Fruit fly (Drosophila melanogaster) whole organism, prepupa: ENCODE data around the gene CG15317.
A peak's percentile ranks its signal among the peaks of the same experiment; 100 is the strongest.

Experiments
- Blimp-1 ChIP-seq: fragments of 200-800 bp; sonication (Bioruptor generic); optimal IDR thresholded peaks from 3 replicates; lab custom pipeline; 2017; ENCODE audit warnings: missing biosample characterization, missing genetic modification characterization, mild to moderate bottlenecking, moderate library complexity, missing genetic modification reagents
- CG10669 ChIP-seq: fragments of 200-800 bp; sonication (Bioruptor generic); optimal IDR thresholded peaks from 3 replicates; lab custom pipeline; 2018; ENCODE audit warnings: missing biosample characterization, mild to moderate bottlenecking, missing genetic modification characterization, moderate library complexity
- CG11294 ChIP-seq: fragments of 200-800 bp; sonication (Bioruptor generic); IDR thresholded peaks from 2 replicates; pipeline ENCODE4 v1.3.6; 2022; ENCODE audit warnings: missing biosample characterization, missing genetic modification characterization
- CG11762 ChIP-seq: fragments of 200-800 bp; sonication (Bioruptor generic); optimal IDR thresholded peaks from 3 replicates; lab custom pipeline; 2016; ENCODE audit warnings: missing biosample characterization, missing genetic modification characterization; ENCODE audit not compliant: insufficient read depth
- CG16779 ChIP-seq: fragments of 200-800 bp; sonication (Bioruptor generic); optimal IDR thresholded peaks from 3 replicates; lab custom pipeline; 2017; ENCODE audit warnings: missing biosample characterization, mild to moderate bottlenecking, missing genetic modification characterization
- CG3032 ChIP-seq: fragments of 200-800 bp; optimal IDR thresholded peaks from 2 replicates; lab custom pipeline; 2019; ENCODE audit warnings: missing biosample characterization, mild to moderate bottlenecking, missing genetic modification characterization, moderate library complexity
- CG34406 ChIP-seq: fragments of 200-800 bp; sonication (Bioruptor generic); optimal IDR thresholded peaks from 3 replicates; lab custom pipeline; 2016; ENCODE audit warnings: missing biosample characterization, missing genetic modification characterization
- CG3919 ChIP-seq: fragments of 200-800 bp; sonication (Bioruptor generic); optimal IDR thresholded peaks from 3 replicates; lab custom pipeline; 2016; ENCODE audit warnings: missing biosample characterization, missing genetic modification characterization
- CG4318 ChIP-seq: fragments of 200-800 bp; sonication (Bioruptor generic); optimal IDR thresholded peaks from 3 replicates; lab custom pipeline; 2017; ENCODE audit warnings: missing biosample characterization, mild to moderate bottlenecking, missing genetic modification characterization
- CG6163 ChIP-seq: fragments of 200-800 bp; sonication (Bioruptor generic); IDR thresholded peaks from 3 replicates; pipeline ENCODE4 v1.3.6; 2022; ENCODE audit warnings: missing biosample characterization, missing genetic modification characterization
- CG6276 ChIP-seq: fragments of 200-800 bp; sonication (Bioruptor generic); optimal IDR thresholded peaks from 2 replicates; lab custom pipeline; 2017; ENCODE audit warnings: missing biosample characterization, mild to moderate bottlenecking, missing genetic modification characterization
- CG6808 ChIP-seq: fragments of 200-800 bp; sonication (Bioruptor generic); optimal IDR thresholded peaks from 3 replicates; lab custom pipeline; 2017; ENCODE audit warnings: missing biosample characterization, missing genetic modification characterization, mild to moderate bottlenecking, moderate library complexity, missing genetic modification reagents
- CG6854 ChIP-seq: fragments of 200-800 bp; sonication (Bioruptor generic); optimal IDR thresholded peaks from 2 replicates; lab custom pipeline; 2017; ENCODE audit warnings: missing biosample characterization, mild to moderate bottlenecking, missing genetic modification characterization
- CG7368 ChIP-seq: fragments of 200-800 bp; sonication (Bioruptor generic); optimal IDR thresholded peaks from 3 replicates; lab custom pipeline; 2016; ENCODE audit warnings: missing biosample characterization, missing genetic modification characterization
- CG8119 ChIP-seq: fragments of 200-800 bp; sonication (Bioruptor generic); IDR thresholded peaks from 3 replicates; pipeline ENCODE4 v1.3.6; 2022; ENCODE audit warnings: missing biosample characterization, missing genetic modification characterization
- CG9139 ChIP-seq: fragments of 200-800 bp; sonication (Bioruptor generic); optimal IDR thresholded peaks from 3 replicates; lab custom pipeline; 2017; ENCODE audit warnings: missing biosample characterization, mild to moderate bottlenecking, missing genetic modification characterization
- Eip75B ChIP-seq: fragments of 200-800 bp; sonication (Bioruptor generic); optimal IDR thresholded peaks from 3 replicates; lab custom pipeline; 2016; ENCODE audit warnings: missing biosample characterization, missing genetic modification characterization
- Eip78C ChIP-seq: fragments of 200-800 bp; sonication (Bioruptor generic); peaks from one replicate; lab custom pipeline; 2016; ENCODE audit warnings: missing biosample characterization, missing genetic modification characterization
- Eip93F ChIP-seq: fragments of 200-800 bp; sonication (Bioruptor generic); optimal IDR thresholded peaks from 2 replicates; lab custom pipeline; 2016; ENCODE audit warnings: missing biosample characterization, mild to moderate bottlenecking, missing genetic modification characterization
- Ets21C ChIP-seq: fragments of 200-800 bp; sonication (Bioruptor generic); optimal IDR thresholded peaks from 3 replicates; lab custom pipeline; 2016; ENCODE audit warnings: missing biosample characterization, missing genetic modification characterization
- Ets96B ChIP-seq: fragments of 200-800 bp; optimal IDR thresholded peaks from 2 replicates; lab custom pipeline; 2019; ENCODE audit warnings: missing biosample characterization, mild to moderate bottlenecking, missing genetic modification characterization, moderate library complexity
- Gug ChIP-seq: fragments of 200-800 bp; sonication (Bioruptor generic); IDR thresholded peaks from 2 replicates; pipeline ENCODE4 v1.3.6; 2022; ENCODE audit warnings: missing biosample characterization, missing genetic modification characterization
- Hr38 ChIP-seq: sonication (Bioruptor generic); optimal IDR thresholded peaks from 2 replicates; lab custom pipeline; 2016; ENCODE audit warnings: missing biosample characterization, missing genetic modification characterization
- Hr4 ChIP-seq: fragments of 200-800 bp; sonication (Bioruptor generic); optimal IDR thresholded peaks from 3 replicates; lab custom pipeline; 2016; ENCODE audit warnings: missing biosample characterization, missing genetic modification characterization
- Met ChIP-seq: fragments of 200-800 bp; sonication (Bioruptor generic); optimal IDR thresholded peaks from 3 replicates; lab custom pipeline; 2016; ENCODE audit warnings: missing biosample characterization, missing genetic modification characterization
- OdsH ChIP-seq: fragments of 200-800 bp; sonication (Bioruptor generic); optimal IDR thresholded peaks from 3 replicates; lab custom pipeline; 2016; ENCODE audit warnings: missing biosample characterization, missing genetic modification characterization
- Smox ChIP-seq: fragments of 200-800 bp; sonication (Bioruptor generic); optimal IDR thresholded peaks from 3 replicates; lab custom pipeline; 2016; ENCODE audit warnings: missing biosample characterization, missing genetic modification characterization
- Sox102F ChIP-seq: fragments of 200-800 bp; sonication (Bioruptor generic); optimal IDR thresholded peaks from 2 replicates; lab custom pipeline; 2016; ENCODE audit warnings: missing biosample characterization, mild to moderate bottlenecking, missing genetic modification characterization
- Sox15 ChIP-seq: fragments of 200-800 bp; sonication (Bioruptor generic); optimal IDR thresholded peaks from 3 replicates; lab custom pipeline; 2016; ENCODE audit warnings: missing biosample characterization, missing genetic modification characterization
- achi ChIP-seq: fragments of 200-800 bp; sonication (Bioruptor generic); optimal IDR thresholded peaks from 3 replicates; lab custom pipeline; 2016; ENCODE audit warnings: missing biosample characterization, missing genetic modification characterization
- acj6 ChIP-seq: fragments of 200-800 bp; sonication (Bioruptor generic); optimal IDR thresholded peaks from 3 replicates; lab custom pipeline; 2016; ENCODE audit warnings: missing biosample characterization, missing genetic modification characterization
- cyc ChIP-seq: fragments of 200-800 bp; sonication (Bioruptor generic); optimal IDR thresholded peaks from 3 replicates; lab custom pipeline; 2016; ENCODE audit warnings: missing biosample characterization, missing genetic modification characterization
- dac ChIP-seq: fragments of 200-800 bp; sonication (Bioruptor generic); optimal IDR thresholded peaks from 2 replicates; lab custom pipeline; 2017; ENCODE audit warnings: missing biosample characterization, mild to moderate bottlenecking, missing genetic modification characterization
- dsx ChIP-seq: fragments of 200-800 bp; optimal IDR thresholded peaks from 3 replicates; lab custom pipeline; 2019; ENCODE audit warnings: missing biosample characterization, mild to moderate bottlenecking, missing genetic modification characterization, moderate library complexity; ENCODE audit not compliant: poor library complexity, severe bottlenecking
- eg ChIP-seq: fragments of 200-800 bp; sonication (Bioruptor generic); IDR thresholded peaks from 3 replicates; pipeline ENCODE4 v1.3.6; 2022; ENCODE audit warnings: missing biosample characterization, missing genetic modification characterization
- esn ChIP-seq: fragments of 200-800 bp; sonication (Bioruptor generic); optimal IDR thresholded peaks from 2 replicates; lab custom pipeline; 2016; ENCODE audit warnings: missing biosample characterization, mild to moderate bottlenecking, missing genetic modification characterization, moderate library complexity
- fd59A ChIP-seq: fragments of 200-800 bp; sonication (Bioruptor generic); optimal IDR thresholded peaks from 2 replicates; lab custom pipeline; 2017; ENCODE audit warnings: missing biosample characterization, mild to moderate bottlenecking, missing genetic modification characterization, missing genetic modification reagents
- fd85E ChIP-seq: fragments of 200-800 bp; sonication (Bioruptor generic); optimal IDR thresholded peaks from 3 replicates; lab custom pipeline; 2016; ENCODE audit warnings: missing biosample characterization, missing genetic modification characterization
- net ChIP-seq: fragments of 200-800 bp; sonication (Bioruptor generic); optimal IDR thresholded peaks from 3 replicates; lab custom pipeline; 2016; ENCODE audit warnings: missing biosample characterization, missing genetic modification characterization
- pdm3 ChIP-seq: fragments of 200-800 bp; sonication (Bioruptor generic); optimal IDR thresholded peaks from 3 replicates; lab custom pipeline; 2016; ENCODE audit warnings: missing biosample characterization, missing genetic modification characterization
- salr ChIP-seq, 2 experiments: fragments of 200-800 bp; sonication (Bioruptor generic); optimal IDR thresholded peaks; 3 replicates each; lab custom pipeline; 2016 to 2018; ENCODE audit warnings: missing biosample characterization in 2 of 2, missing genetic modification characterization in 2 of 2, mild to moderate bottlenecking in 1 of 2
- spab ChIP-seq: fragments of 200-800 bp; sonication (Bioruptor generic); optimal IDR thresholded peaks from 2 replicates; lab custom pipeline; 2017; ENCODE audit warnings: missing biosample characterization, mild to moderate bottlenecking, missing genetic modification characterization, missing genetic modification reagents
- ss ChIP-seq, 2 experiments: fragments of 200-800 bp; sonication (Bioruptor generic); optimal IDR thresholded peaks; 2 replicates in 1 of 2; 3 replicates in 1 of 2; lab custom pipeline; 2017 to 2018; ENCODE audit warnings: mild to moderate bottlenecking in 2 of 2, missing biosample characterization in 2 of 2, missing genetic modification characterization in 2 of 2, moderate library complexity in 1 of 2
- svp ChIP-seq: fragments of 200-800 bp; sonication (Bioruptor generic); peaks from one replicate; lab custom pipeline; 2016; ENCODE audit warnings: missing biosample characterization, missing genetic modification characterization
- topi ChIP-seq: fragments of 200-800 bp; sonication (Bioruptor generic); optimal IDR thresholded peaks from 3 replicates; lab custom pipeline; 2016; ENCODE audit warnings: missing biosample characterization, missing genetic modification characterization

CG15317 gene

DNA sequence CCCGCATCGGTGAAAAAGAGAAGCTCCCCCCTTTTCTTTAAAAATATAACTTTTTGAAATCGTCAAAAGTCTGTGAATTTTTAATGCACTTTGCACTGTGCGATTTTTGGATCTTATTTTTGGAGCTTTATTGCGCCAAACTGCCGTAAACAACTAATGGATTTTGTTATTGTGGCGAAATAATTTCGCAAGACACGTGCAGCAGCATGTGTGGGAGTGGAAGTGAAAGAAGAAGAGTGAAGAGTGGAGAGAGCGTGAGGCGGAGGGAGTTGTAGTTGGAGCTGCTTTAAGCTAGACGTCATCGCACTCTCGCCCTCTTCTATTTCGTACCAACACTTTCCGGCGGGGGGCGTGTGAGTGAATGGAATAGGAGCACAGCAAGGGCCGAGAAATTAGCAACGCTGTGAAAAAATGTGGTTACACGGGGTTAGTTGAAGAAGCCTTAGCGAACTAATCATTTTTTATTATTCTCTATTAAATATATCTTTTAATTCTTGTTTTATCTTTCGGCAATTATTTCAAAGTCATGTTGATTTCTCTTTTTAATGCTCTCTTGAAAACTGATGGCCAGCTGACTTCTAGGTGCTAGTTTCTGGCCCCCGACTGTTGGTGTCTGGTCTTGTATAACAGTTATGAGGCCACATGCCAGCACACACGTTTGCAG, 27.2 kb upstream of the CG15317 start (continued):
- TF ChIP-seq topi (GFP tag; lab: Kevin White, UChicago) (peak; percentile 79), Smox (peak; percentile 70), Eip78C (GFP tag; lab: Kevin White, UChicago) (peak; percentile 95), CG11294 (GFP tag; lab: Robert Waterston, UW) (peak; percentile 91), esn (GFP tag; lab: Kevin White, UChicago) (peak; percentile 81), achi (GFP tag; lab: Kevin White, UChicago) (peak; percentile 94), Blimp-1 (GFP tag; lab: Kevin White, UChicago) (no peak), CG16779 (tag; lab: Kevin White, UChicago) (peak; percentile 94), CG10669 (GFP tag; lab: Kevin White, UChicago) (peak; percentile 93), Sox15 (GFP tag; lab: Kevin White, UChicago) (peak; percentile 70), cyc (GFP tag; lab: Kevin White, UChicago) (peak; percentile 64), CG6854 (GFP tag; lab: Kevin White, UChicago) (peak; percentile 33), CG8119 (GFP tag; lab: Robert Waterston, UW) (peak; percentile 99), Hr38 (GFP tag; lab: Kevin White, UChicago) (no peak), Hr4 (peak; percentile 91), CG6808 (GFP tag; lab: Kevin White, UChicago) (peak; percentile 95), OdsH (GFP tag; lab: Kevin White, UChicago) (peak; percentile 92)

DNA sequence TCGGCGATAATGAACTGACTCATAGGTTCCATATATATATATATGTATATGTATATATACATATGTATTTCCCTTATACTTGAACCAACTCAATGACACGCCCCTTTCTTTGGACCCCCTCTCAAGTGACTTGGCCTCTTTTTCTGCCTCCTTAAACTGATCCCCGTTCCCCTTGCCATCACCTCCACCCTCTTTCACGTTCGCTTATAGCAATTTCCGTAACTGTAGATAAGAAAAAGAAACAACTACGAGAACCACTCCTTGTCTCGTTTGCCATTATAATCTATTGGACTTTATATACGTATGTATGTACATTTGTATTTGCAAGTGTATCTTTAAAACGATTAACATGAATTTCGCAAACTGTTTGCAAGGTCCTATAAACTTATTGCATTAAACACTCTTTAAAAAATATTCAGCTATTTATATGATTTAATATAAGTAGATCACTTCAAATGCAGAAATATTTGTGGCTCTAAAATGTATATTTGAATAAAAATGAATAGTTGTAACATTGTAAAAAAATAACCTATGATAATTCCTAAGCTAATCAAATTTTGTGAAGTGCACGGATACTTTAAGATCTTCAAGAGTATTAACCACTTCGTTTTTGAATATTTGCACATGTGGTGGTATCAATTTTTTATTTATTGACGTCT, 26.4 kb upstream of the CG15317 start:
- peak; percentile 69 for TF ChIP-seq Met (GFP tag; lab: Kevin White, UChicago)
- TF ChIP-seq topi (GFP tag; lab: Kevin White, UChicago), result peak; percentile 65
- TF ChIP-seq Ets21C, result peak; percentile 15
- TF ChIP-seq Ets96B (tag; lab: Kevin White, UChicago), result peak; percentile 68
- peak; percentile 77 for TF ChIP-seq svp (GFP tag; lab: Kevin White, UChicago)
- TF ChIP-seq eg (GFP tag; lab: Robert Waterston, UW), result peak; percentile 47; the same call in 1 of the 3 replicates
- TF ChIP-seq ss (GFP tag; optimal IDR thresholded peaks at IDR 0.05; lab: Kevin White, UChicago), result peak; percentile 44 to 73
- peak; percentile 45 for TF ChIP-seq Gug
- peak; percentile 46 for TF ChIP-seq Sox102F (GFP tag; lab: Kevin White, UChicago)
- 0 out of 3 replicates have a peak, but pooled peaks have one; percentile 20 for TF ChIP-seq CG6163
- peak; percentile 54 for TF ChIP-seq net
- TF ChIP-seq CG16779 (tag; lab: Kevin White, UChicago), result no peak
- TF ChIP-seq Eip75B, result peak; percentile 52
- peak; percentile 58 for TF ChIP-seq acj6 (GFP tag; lab: Kevin White, UChicago)
- TF ChIP-seq CG7368, result peak; percentile 47
- TF ChIP-seq CG34406 (GFP tag; lab: Kevin White, UChicago), result peak; percentile 68
- peak; percentile 32 for TF ChIP-seq achi (GFP tag; lab: Kevin White, UChicago)
- peak; percentile 94 for TF ChIP-seq Eip78C (GFP tag; lab: Kevin White, UChicago)
- TF ChIP-seq pdm3 (GFP tag; lab: Kevin White, UChicago), result peak; percentile 72
- no peak for TF ChIP-seq dac
- TF ChIP-seq Eip93F, result peak; percentile 65
- TF ChIP-seq dsx (GFP tag; lab: Kevin White, UChicago), result peak; percentile 57
- peak in 1 of 2 experiments; percentile 65 for TF ChIP-seq salr (GFP tag; optimal IDR thresholded peaks at IDR 0.05; lab: Kevin White, UChicago)
- TF ChIP-seq Sox15 (GFP tag; lab: Kevin White, UChicago), result peak; percentile 27
- TF ChIP-seq CG4318 (GFP tag; lab: Kevin White, UChicago), result peak; percentile 33
- peak; percentile 48 for TF ChIP-seq fd59A (GFP tag; lab: Kevin White, UChicago)
- TF ChIP-seq CG8119 (GFP tag; lab: Robert Waterston, UW), result peak; percentile 68; the same call in 2 of the 3 replicates
- peak; percentile 44 for TF ChIP-seq spab
- TF ChIP-seq CG11294 (GFP tag; lab: Robert Waterston, UW), result no peak
- TF ChIP-seq Hr38 (GFP tag; lab: Kevin White, UChicago), result no peak
- peak; percentile 69 for TF ChIP-seq CG3032 (tag; lab: Kevin White, UChicago)
- peak; percentile 65 for TF ChIP-seq CG6276 (GFP tag; lab: Kevin White, UChicago)
- peak; percentile 17 for TF ChIP-seq fd85E
- TF ChIP-seq CG3919 (GFP tag; lab: Kevin White, UChicago), result peak; percentile 64
- TF ChIP-seq CG11762, result no peak
- no peak for TF ChIP-seq CG6854 (GFP tag; lab: Kevin White, UChicago)
- TF ChIP-seq cyc (GFP tag; lab: Kevin White, UChicago), result peak; percentile 31
- TF ChIP-seq CG9139, result no peak
